Worm (Caenorhabditis elegans) whole organism, late embryonic: ENCODE results near the gene nhr-201.

Experiments
- F13H6.1 ChIP-seq: sonication (generic microtip); optimal IDR thresholded peaks from 2 replicates; lab custom pipeline; 2016; ENCODE audit warnings: missing genetic modification characterization, missing compliant biosample characterization
- T23F11.4 ChIP-seq: fragments of 200-800 bp; sonication (Bioruptor generic); optimal IDR thresholded peaks from 2 replicates; lab custom pipeline; 2018; ENCODE audit warnings: mild to moderate bottlenecking, missing genetic modification characterization, missing compliant biosample characterization
- Y22D7AL.16 ChIP-seq: sonication (generic microtip); optimal IDR thresholded peaks from 2 replicates; lab custom pipeline; 2016; ENCODE audit warnings: missing genetic modification characterization, missing compliant biosample characterization
- ama-1 ChIP-seq: fragments of 150-350 bp; optimal IDR thresholded peaks from 2 replicates; lab custom pipeline; 2014
- ceh-9 ChIP-seq: sonication (generic microtip); optimal IDR thresholded peaks from 2 replicates; lab custom pipeline; 2016; ENCODE audit warnings: mild to moderate bottlenecking, missing genetic modification characterization, inconsistent platforms, missing compliant biosample characterization
- fkh-10 ChIP-seq: fragments of 150-350 bp; optimal IDR thresholded peaks from 2 replicates; lab custom pipeline; 2014; ENCODE audit warnings: missing biosample characterization, missing genetic modification reagents, missing genetic modification characterization
- fkh-6 ChIP-seq: sonication (generic microtip); optimal IDR thresholded peaks from 2 replicates; lab custom pipeline; 2016; ENCODE audit warnings: missing genetic modification characterization, missing compliant biosample characterization
- nhr-11 ChIP-seq: fragments of 150-350 bp; optimal IDR thresholded peaks from 2 replicates; lab custom pipeline; 2014; ENCODE audit warnings: missing biosample characterization, missing genetic modification characterization
- tbx-2 ChIP-seq: sonication (generic microtip); optimal IDR thresholded peaks from 2 replicates; lab custom pipeline; 2016; ENCODE audit warnings: missing genetic modification characterization, missing compliant biosample characterization
- unc-42 ChIP-seq: sonication (generic microtip); optimal IDR thresholded peaks from 2 replicates; lab custom pipeline; 2016; ENCODE audit warnings: missing genotype, missing genetic modification characterization, missing compliant biosample characterization
- unc-86 ChIP-seq: sonication (generic microtip); optimal IDR thresholded peaks from 2 replicates; lab custom pipeline; 2016; ENCODE audit warnings: missing genetic modification characterization, missing compliant biosample characterization

DNA sequence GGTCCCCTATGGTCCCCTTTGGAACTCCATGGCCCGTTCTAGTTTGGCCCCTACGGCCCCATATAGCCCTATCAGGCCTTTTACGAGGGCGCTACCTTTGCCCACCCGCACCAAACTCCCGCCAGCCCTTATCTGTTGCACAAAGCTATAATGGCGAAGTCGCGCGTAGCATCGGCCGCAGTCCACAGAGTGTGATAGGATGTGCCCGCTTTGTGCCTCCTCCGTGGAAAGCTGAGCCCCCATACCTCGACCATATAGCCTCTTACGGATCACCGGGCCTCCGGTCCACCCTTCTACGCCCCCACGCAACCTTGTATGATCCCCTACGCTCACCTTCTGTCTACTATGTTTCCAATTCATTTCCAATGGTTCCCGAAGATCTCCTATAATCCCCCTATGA, 17.6 kb upstream of the nhr-201 start:
- no peak for TF ChIP-seq F13H6.1 (tag; lab: Kevin White, UChicago)
- TF ChIP-seq fkh-6 (tag; lab: Kevin White, UChicago): no peak
- TF ChIP-seq nhr-11 (tag; lab: Kevin White, UChicago): no peak
- TF ChIP-seq tbx-2 (tag; lab: Kevin White, UChicago): no peak
- TF ChIP-seq ceh-9 (tag; lab: Kevin White, UChicago): no peak
- TF ChIP-seq Y22D7AL.16 (tag; lab: Kevin White, UChicago): no peak
- TF ChIP-seq unc-42 (tag; lab: Kevin White, UChicago): no peak
- no peak for TF ChIP-seq ama-1 (lab: Kevin White, UChicago)
- TF ChIP-seq T23F11.4 (GFP tag; lab: Kevin White, UChicago): no peak
- no peak for TF ChIP-seq unc-86 (tag; lab: Kevin White, UChicago)
- no peak for TF ChIP-seq fkh-10 (GFP tag; lab: Kevin White, UChicago)
